Worm (Caenorhabditis elegans) whole organism, L4 larva: ENCODE data around the gene B0252.8.

Experiments used
- D1046.2 ChIP-seq: fragments of 200-800 bp; sonication (Bioruptor generic); IDR thresholded peaks from 2 replicates; pipeline ENCODE4 v1.3.6; 2022; ENCODE audit warnings: missing genetic modification characterization, missing compliant biosample characterization
- F10B5.3 ChIP-seq: sonication (generic microtip); optimal IDR thresholded peaks from 2 replicates; lab custom pipeline; 2016; ENCODE audit warnings: mild to moderate bottlenecking, missing genetic modification characterization, missing compliant biosample characterization
- F49E8.2 ChIP-seq: sonication (generic microtip); optimal IDR thresholded peaks from 2 replicates; lab custom pipeline; 2016; ENCODE audit warnings: missing compliant biosample characterization, mild to moderate bottlenecking, missing genetic modification characterization, borderline replicate concordance
- R02D3.7 ChIP-seq: fragments of 150-350 bp; sonication (generic microtip); optimal IDR thresholded peaks from 3 replicates; lab custom pipeline; 2014; ENCODE audit warnings: missing biosample characterization, missing genetic modification characterization
- T26A8.4 ChIP-seq: fragments of 200-800 bp; sonication (Bioruptor generic); IDR thresholded peaks from 2 replicates; pipeline ENCODE4 v1.3.6; 2022; ENCODE audit warnings: missing genetic modification characterization, missing compliant biosample characterization
- Y105C5A.15 ChIP-seq: fragments of 200-800 bp; sonication (Bioruptor generic); IDR thresholded peaks from 2 replicates; pipeline ENCODE4 v1.3.6; 2022; ENCODE audit warnings: missing genetic modification characterization, missing compliant biosample characterization
- ZK337.2 ChIP-seq: fragments of 200-800 bp; sonication (Bioruptor generic); IDR thresholded peaks from 2 replicates; pipeline ENCODE4 v1.3.6; 2022; ENCODE audit warnings: missing genetic modification reagents, missing genetic modification characterization, missing compliant biosample characterization
- aly-2 ChIP-seq: sonication (generic microtip); optimal IDR thresholded peaks from 2 replicates; lab custom pipeline; 2018; ENCODE audit warnings: missing biosample characterization, missing genetic modification characterization
- ceh-32 ChIP-seq: sonication (generic microtip); optimal IDR thresholded peaks from 2 replicates; lab custom pipeline; 2016; ENCODE audit warnings: mild to moderate bottlenecking, missing genetic modification characterization, missing compliant biosample characterization; ENCODE audit not compliant: poor library complexity
- ceh-62 ChIP-seq: sonication (generic microtip); optimal IDR thresholded peaks from 2 replicates; lab custom pipeline; 2017; ENCODE audit warnings: missing biosample characterization, missing genetic modification characterization
- cey-2 ChIP-seq: sonication (generic microtip); optimal IDR thresholded peaks from 3 replicates; lab custom pipeline; 2017; ENCODE audit warnings: missing genetic modification characterization, mild to moderate bottlenecking, missing compliant biosample characterization, antibody characterized with exemption, borderline replicate concordance; ENCODE audit not compliant: insufficient read depth
- daf-16 ChIP-seq, 3 experiments: sonication (generic microtip); optimal IDR thresholded peaks; 2 replicates each; lab custom pipeline; 2016 to 2017; ENCODE audit warnings: missing genetic modification characterization in 3 of 3, missing genetic modification reagents in 3 of 3, mild to moderate bottlenecking in 2 of 3, missing compliant biosample characterization in 2 of 3, missing biosample characterization in 1 of 3, moderate library complexity in 1 of 3
- daf-19 ChIP-seq: fragments of 200-800 bp; sonication (Bioruptor generic); conservative IDR thresholded peaks from 2 replicates; pipeline ENCODE4 v1.3.6; 2022; ENCODE audit warnings: missing genetic modification characterization, missing compliant biosample characterization
- daf-8 ChIP-seq: fragments of 200-800 bp; sonication (Bioruptor generic); IDR thresholded peaks from 2 replicates; pipeline ENCODE4 v1.3.6; 2022; ENCODE audit warnings: missing genetic modification characterization, missing compliant biosample characterization
- dmd-6 ChIP-seq: fragments of 200-800 bp; sonication (Bioruptor generic); IDR thresholded peaks from 2 replicates; pipeline ENCODE4 v1.3.6; 2022; ENCODE audit warnings: missing genetic modification reagents, missing genetic modification characterization, missing compliant biosample characterization
- dmd-9 ChIP-seq: fragments of 200-800 bp; sonication (Bioruptor generic); IDR thresholded peaks from 2 replicates; pipeline ENCODE4 v1.3.6; 2022; ENCODE audit warnings: missing genetic modification reagents, missing genetic modification characterization, missing compliant biosample characterization
- dpl-1 ChIP-seq: fragments of 150-350 bp; optimal IDR thresholded peaks from 2 replicates; lab custom pipeline; 2014; ENCODE audit warnings: missing biosample characterization, missing genetic modification reagents, missing genetic modification characterization
- fkh-10 ChIP-seq: fragments of 150-350 bp; optimal IDR thresholded peaks from 2 replicates; lab custom pipeline; 2014; ENCODE audit warnings: missing biosample characterization, missing genetic modification reagents, missing genetic modification characterization
- hif-1 ChIP-seq, 2 experiments: sonication (generic microtip); optimal IDR thresholded peaks; 2 replicates each; lab custom pipeline; 2016 to 2017; ENCODE audit warnings: missing compliant biosample characterization in 2 of 2, missing genetic modification characterization in 2 of 2, missing genetic modification reagents in 2 of 2, missing genotype in 2 of 2, mild to moderate bottlenecking in 1 of 2
- hmg-1.1 ChIP-seq: fragments of 200-800 bp; sonication (Bioruptor generic); IDR thresholded peaks from 2 replicates; pipeline ENCODE4 v1.3.6; 2022; ENCODE audit warnings: missing genetic modification reagents, missing genetic modification characterization, missing compliant biosample characterization
- lim-7 ChIP-seq: fragments of 200-800 bp; sonication (Bioruptor generic); IDR thresholded peaks from 2 replicates; pipeline ENCODE4 v1.3.6; 2022; ENCODE audit warnings: missing genetic modification characterization, missing compliant biosample characterization
- lin-38 ChIP-seq: fragments of 200-800 bp; sonication (Bioruptor generic); IDR thresholded peaks from 2 replicates; pipeline ENCODE4 v1.3.6; 2022; ENCODE audit warnings: missing genetic modification reagents, missing genetic modification characterization, missing compliant biosample characterization
- lin-39 ChIP-seq: fragments of 150-350 bp; optimal IDR thresholded peaks from 2 replicates; lab custom pipeline; 2014; ENCODE audit warnings: missing biosample characterization, missing genetic modification reagents, missing genetic modification characterization
- madf-9 ChIP-seq: fragments of 200-800 bp; sonication (Bioruptor generic); conservative IDR thresholded peaks from 2 replicates; pipeline ENCODE4 v1.3.6; 2022; ENCODE audit warnings: missing genetic modification reagents, missing genetic modification characterization, missing compliant biosample characterization
- mdt-29 ChIP-seq: fragments of 200-800 bp; sonication (Bioruptor generic); IDR thresholded peaks from 2 replicates; pipeline ENCODE4 v1.3.6; 2022; ENCODE audit warnings: missing genetic modification reagents, missing genetic modification characterization, missing compliant biosample characterization
- nhr-102 ChIP-seq: sonication (generic microtip); optimal IDR thresholded peaks from 2 replicates; lab custom pipeline; 2016; ENCODE audit warnings: mild to moderate bottlenecking, missing genetic modification characterization, moderate library complexity, missing compliant biosample characterization
- nhr-111 ChIP-seq: fragments of 200-800 bp; sonication (Bioruptor generic); optimal IDR thresholded peaks from 2 replicates; lab custom pipeline; 2018; ENCODE audit warnings: mild to moderate bottlenecking, missing genetic modification characterization, missing compliant biosample characterization
- nhr-237 ChIP-seq: sonication (generic microtip); optimal IDR thresholded peaks from 2 replicates; lab custom pipeline; 2017; ENCODE audit warnings: missing biosample characterization, missing genetic modification characterization
- nhr-25 ChIP-seq: sonication (generic microtip); optimal IDR thresholded peaks from 2 replicates; lab custom pipeline; 2017; ENCODE audit warnings: missing genetic modification characterization, mild to moderate bottlenecking, missing compliant biosample characterization, antibody characterized with exemption, moderate library complexity, borderline replicate concordance; ENCODE audit not compliant: insufficient read depth
- nhr-48 ChIP-seq: sonication (generic microtip); optimal IDR thresholded peaks from 2 replicates; lab custom pipeline; 2016; ENCODE audit warnings: mild to moderate bottlenecking, missing genetic modification characterization, missing compliant biosample characterization
- nhr-6 ChIP-seq: fragments of 150-350 bp; optimal IDR thresholded peaks from 2 replicates; lab custom pipeline; 2014; ENCODE audit warnings: missing biosample characterization, missing genetic modification characterization
- php-3 ChIP-seq: fragments of 200-800 bp; sonication (Bioruptor generic); IDR thresholded peaks from 2 replicates; pipeline ENCODE4 v1.3.6; 2022; ENCODE audit warnings: missing genetic modification reagents, missing genetic modification characterization, missing compliant biosample characterization
- pqm-1 ChIP-seq: sonication (generic microtip); optimal IDR thresholded peaks from 2 replicates; lab custom pipeline; 2017; ENCODE audit warnings: missing biosample characterization, missing genetic modification characterization
- skn-1 ChIP-seq: fragments of 150-350 bp; optimal IDR thresholded peaks from 2 replicates; lab custom pipeline; 2014; ENCODE audit warnings: missing biosample characterization, missing genetic modification characterization
- snpc-1.2 ChIP-seq: fragments of 200-800 bp; sonication (Bioruptor generic); IDR thresholded peaks from 2 replicates; pipeline ENCODE4 v1.3.6; 2022; ENCODE audit warnings: missing genetic modification reagents, missing genetic modification characterization, missing compliant biosample characterization
- spr-1 ChIP-seq: sonication (generic microtip); optimal IDR thresholded peaks from 2 replicates; lab custom pipeline; 2016; ENCODE audit warnings: mild to moderate bottlenecking, missing genetic modification characterization, missing compliant biosample characterization
- spr-3 ChIP-seq: fragments of 200-800 bp; sonication (Bioruptor generic); optimal IDR thresholded peaks from 2 replicates; lab custom pipeline; 2018; ENCODE audit warnings: mild to moderate bottlenecking, missing genetic modification characterization, missing compliant biosample characterization
- tag-97 ChIP-seq: fragments of 200-800 bp; sonication (Bioruptor generic); IDR thresholded peaks from 2 replicates; pipeline ENCODE4 v1.3.6; 2022; ENCODE audit warnings: missing genetic modification characterization, missing compliant biosample characterization
- unc-130 ChIP-seq: sonication (generic microtip); optimal IDR thresholded peaks from 2 replicates; lab custom pipeline; 2016; ENCODE audit warnings: missing genetic modification reagents, missing genetic modification characterization, missing compliant biosample characterization
- unc-62 ChIP-seq, 3 experiments: fragments of 150-350 bp in 1 of 3; sonication (generic microtip); optimal IDR thresholded peaks in 2 of 3; peaks in 1 of 3; 1 replicate in 1 of 3; 2 replicates in 2 of 3; lab custom pipeline; 2014 to 2017; ENCODE audit warnings: missing biosample characterization in 3 of 3, missing genetic modification characterization in 3 of 3, missing genetic modification reagents in 3 of 3, missing genotype in 1 of 3
- vab-7 ChIP-seq: fragments of 200-800 bp; sonication (Bioruptor generic); IDR thresholded peaks from 2 replicates; pipeline ENCODE4 v1.3.6; 2022; ENCODE audit warnings: missing genetic modification reagents, missing genetic modification characterization, missing compliant biosample characterization
- zfp-2 ChIP-seq: sonication (generic microtip); optimal IDR thresholded peaks from 2 replicates; lab custom pipeline; 2016; ENCODE audit warnings: mild to moderate bottlenecking, missing genetic modification characterization, missing compliant biosample characterization
- zfp-3 ChIP-seq: fragments of 200-800 bp; sonication (Bioruptor generic); conservative IDR thresholded peaks from 2 replicates; pipeline ENCODE4 v1.3.6; 2022; ENCODE audit warnings: missing genetic modification reagents, missing genetic modification characterization, missing compliant biosample characterization
- zip-11 ChIP-seq: fragments of 200-800 bp; sonication (Bioruptor generic); IDR thresholded peaks from 2 replicates; pipeline ENCODE4 v1.3.6; 2022; ENCODE audit warnings: missing genetic modification characterization, missing compliant biosample characterization
- zip-2 ChIP-seq: fragments of 150-350 bp; optimal IDR thresholded peaks from 2 replicates; lab custom pipeline; 2014; ENCODE audit warnings: missing biosample characterization, missing genetic modification characterization
- ztf-7 ChIP-seq: fragments of 150-350 bp; optimal IDR thresholded peaks from 2 replicates; lab custom pipeline; 2014; ENCODE audit warnings: missing biosample characterization, missing genetic modification characterization

Gene B0252.8

ce11 chrII:6923792-6924191, 7.8 kb downstream of the B0252.8 start:
- no peak for TF ChIP-seq snpc-1.2 (GFP tag; lab: Robert Waterston, UW)
- TF ChIP-seq vab-7 (GFP tag; lab: Robert Waterston, UW) = no peak
- TF ChIP-seq nhr-6 (tag; lab: Kevin White, UChicago) = no peak
- no peak for TF ChIP-seq spr-3 (GFP tag; lab: Kevin White, UChicago)
- TF ChIP-seq, all 104 proteins: peak for 0

DNA sequence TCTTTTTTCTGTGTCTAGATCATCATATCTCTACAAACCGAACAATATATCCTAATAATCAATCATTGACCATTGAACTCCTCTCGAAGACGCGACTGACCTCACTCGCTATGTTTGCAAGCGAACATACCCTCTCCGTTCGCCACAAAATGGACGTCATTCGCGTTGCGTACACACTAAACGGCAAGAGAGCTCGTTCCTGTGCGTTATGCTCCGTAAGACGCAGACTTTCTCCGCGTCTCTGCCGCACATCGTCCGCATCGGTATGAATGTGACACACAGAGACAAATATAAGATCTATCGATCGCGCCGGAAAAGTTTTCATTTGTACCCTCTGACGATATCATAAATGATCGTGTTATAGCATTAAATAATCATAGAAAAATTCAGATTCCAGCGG, 10.1 kb downstream of the B0252.8 start:
- peak; percentile 81 for TF ChIP-seq madf-9
- no peak for TF ChIP-seq R02D3.7 (tag; lab: Kevin White, UChicago)

ce11 chrII:6926488-6926887, 10.5 kb downstream of the B0252.8 start:
- TF ChIP-seq lin-39 (no peak), ZK337.2 (GFP tag; lab: Robert Waterston, UW) (0 out of 2 replicates have a peak, but pooled peaks have one; percentile 46), daf-16 (GFP tag; optimal IDR thresholded peaks at IDR 0.05; lab: Kevin White, UChicago) (peak; percentile 18 to 40), daf-16 (tag; optimal IDR thresholded peaks at IDR 0.05; lab: Kevin White, UChicago) (peak; percentile 69), nhr-48 (peak; percentile 75), ceh-62 (no peak), zfp-2 (tag; lab: Kevin White, UChicago) (no peak), pqm-1 (peak; percentile 68), daf-8 (GFP tag; lab: Robert Waterston, UW) (no peak), mdt-29 (GFP tag; lab: Robert Waterston, UW) (no peak), nhr-237 (tag; lab: Kevin White, UChicago) (no peak), skn-1 (tag; lab: Kevin White, UChicago) (no peak), dmd-6 (GFP tag; lab: Robert Waterston, UW) (peak; percentile 83), dpl-1 (GFP tag; lab: Kevin White, UChicago) (peak; percentile 46), hif-1 (tag; optimal IDR thresholded peaks at IDR 0.05; lab: Kevin White, UChicago) (peak; percentile 18 to 74), D1046.2 (GFP tag; lab: Robert Waterston, UW) (no peak), lim-7 (GFP tag; lab: Robert Waterston, UW) (no peak), madf-9 (peak; percentile 31; the same call in 1 of the 2 replicates), F49E8.2 (tag; lab: Kevin White, UChicago) (no peak), php-3 (peak; percentile 63; the same call in 1 of the 2 replicates), F10B5.3 (peak; percentile 9), ceh-32 (tag; lab: Kevin White, UChicago) (peak; percentile 0), zip-11 (no peak), ztf-7 (tag; lab: Kevin White, UChicago) (no peak), T26A8.4 (GFP tag; lab: Robert Waterston, UW) (no peak), nhr-111 (GFP tag; lab: Kevin White, UChicago) (no peak), tag-97 (no peak), lin-38 (GFP tag; lab: Robert Waterston, UW) (peak; percentile 41), aly-2 (tag; lab: Kevin White, UChicago) (no peak), spr-1 (tag; lab: Kevin White, UChicago) (peak; percentile 0), cey-2 (tag; lab: Kevin White, UChicago) (no peak), zip-2 (tag; lab: Kevin White, UChicago) (no peak), nhr-25 (tag; lab: Kevin White, UChicago) (peak; percentile 14), unc-130 (GFP tag; lab: Kevin White, UChicago) (no peak), dmd-9 (GFP tag; lab: Robert Waterston, UW) (no peak), fkh-10 (GFP tag; lab: Kevin White, UChicago) (peak; percentile 42), nhr-102 (tag; lab: Kevin White, UChicago) (peak; percentile 47), Y105C5A.15 (GFP tag; lab: Robert Waterston, UW) (no peak), zfp-3 (0 out of 2 replicates have a peak, but pooled peaks have one; percentile 16), unc-62 (GFP tag; optimal IDR thresholded peaks at IDR 0.05 in 1 of 2; lab: Kevin White, UChicago) (no peak), unc-62 (tag; optimal IDR thresholded peaks at IDR 0.05; lab: Kevin White, UChicago) (no peak), daf-19 (GFP tag; lab: Robert Waterston, UW) (no peak), hmg-1.1 (GFP tag; lab: Robert Waterston, UW) (peak; percentile 87)
